Worm (Caenorhabditis elegans): Measurements from ENCODE around the gene tag-266.

DNA sequence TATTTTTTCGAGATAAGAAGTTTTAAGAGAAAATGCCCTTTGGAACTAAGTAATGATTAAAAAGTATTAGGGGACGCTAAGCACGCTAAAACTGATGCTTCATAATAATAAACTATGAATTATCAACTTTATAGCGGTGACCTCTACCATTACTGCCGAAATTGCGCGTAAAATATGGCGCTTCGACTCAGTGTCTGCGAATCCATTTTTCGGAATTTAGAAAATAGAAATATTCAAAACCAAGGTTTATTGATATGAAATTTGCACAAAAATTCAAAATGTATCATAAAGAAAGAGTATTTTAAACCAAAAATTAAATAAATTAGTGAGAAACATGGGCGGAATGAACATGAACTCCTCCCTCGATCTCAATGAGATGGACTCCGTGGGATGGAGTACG is 40.7 kb downstream of the tag-266 start:
- TF ChIP-seq rnt-1 (tag; optimal IDR thresholded peaks at IDR 0.05) (no peak), lin-15B (tag; optimal IDR thresholded peaks at IDR 0.05) (no peak), nhr-77 (tag; optimal IDR thresholded peaks at IDR 0.05) (no peak), mdl-1 (tag; optimal IDR thresholded peaks at IDR 0.05) (no peak), xbp-1 (tag; optimal IDR thresholded peaks at IDR 0.05) (no peak), elt-3 (tag; optimal IDR thresholded peaks at IDR 0.05) (no peak), lin-35 (GFP tag; optimal IDR thresholded peaks at IDR 0.05) (no peak), lin-13 (GFP tag; optimal IDR thresholded peaks at IDR 0.05) (no peak), ces-1 (GFP tag; optimal IDR thresholded peaks at IDR 0.05) (no peak), nhr-47 (tag; optimal IDR thresholded peaks at IDR 0.05) (no peak), ama-1 (optimal IDR thresholded peaks at IDR 0.05) (no peak), efl-3 (GFP tag; optimal IDR thresholded peaks at IDR 0.05) (no peak), ztf-11 (tag; optimal IDR thresholded peaks at IDR 0.05) (no peak), unc-62 (GFP tag; optimal IDR thresholded peaks at IDR 0.05) (no peak)
